Worm (Caenorhabditis elegans) whole organism, late embryonic: ENCODE results near the gene F46H5.11.

Source experiments
- fkh-6 ChIP-seq: sonication (generic microtip); optimal IDR thresholded peaks from 2 replicates; lab custom pipeline; 2016; ENCODE audit warnings: missing genetic modification characterization, missing compliant biosample characterization
- pax-1 ChIP-seq: fragments of 150-350 bp; optimal IDR thresholded peaks from 2 replicates; lab custom pipeline; 2014; ENCODE audit warnings: missing biosample characterization, missing genetic modification characterization
- unc-42 ChIP-seq: sonication (generic microtip); optimal IDR thresholded peaks from 2 replicates; lab custom pipeline; 2016; ENCODE audit warnings: missing genotype, missing genetic modification characterization, missing compliant biosample characterization

DNA sequence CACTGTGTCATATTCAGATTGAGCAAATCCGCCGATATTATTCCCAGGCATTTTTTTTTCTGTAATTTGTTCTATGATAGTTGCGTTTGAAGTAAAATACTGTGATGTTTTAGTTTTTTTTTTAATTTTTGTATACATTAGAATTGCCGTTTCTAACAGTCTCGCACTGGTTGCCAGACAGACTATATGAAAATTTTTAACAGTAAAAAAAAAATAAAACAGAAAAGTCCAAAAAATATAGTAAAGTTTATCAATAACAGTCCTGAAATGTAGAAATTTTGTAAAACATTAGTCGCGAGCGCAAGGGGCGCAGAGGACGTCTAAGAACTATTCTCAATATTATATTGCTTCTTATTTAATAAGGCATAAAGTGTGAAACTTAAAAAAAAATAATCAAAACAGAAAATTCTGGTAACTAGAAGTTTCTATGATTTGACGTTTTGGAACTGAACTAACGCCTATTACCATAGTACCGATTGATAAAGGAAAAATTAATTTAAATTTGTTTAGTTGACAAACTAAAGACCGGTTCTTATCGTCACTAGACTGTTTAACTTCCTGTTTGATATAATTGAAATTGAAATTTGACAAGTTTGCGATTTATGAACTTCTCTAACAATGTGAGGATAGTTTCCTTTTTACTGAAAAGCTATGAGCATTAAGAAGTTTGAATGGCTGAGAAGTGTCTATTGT lies 11.4 kb downstream of the F46H5.11 start, which contains the start of gene lact-1:
- TF ChIP-seq unc-42 (tag; lab: Kevin White, UChicago) (no peak), fkh-6 (tag; lab: Kevin White, UChicago) (no peak), pax-1 (tag; lab: Kevin White, UChicago) (no peak)
